Fruit fly (Drosophila melanogaster): Measurements from ENCODE around the gene TwdlY.

TwdlY gene

dm6 chrX:16734647-16735046 lies at the start of gene TwdlY:
TSS of gene TwdlY (plus strand) at chrX:16734947.
- no peak for TF ChIP-seq CG4496 (GFP tag; IDR thresholded peaks at IDR 0.05)
- TF ChIP-seq CG32121 (GFP tag; IDR thresholded peaks at IDR 0.05) = no peak

dm6 chrX:16687400-16688105 lies 47.2 kb upstream of the TwdlY start:
- no peak for TF ChIP-seq EcR (GFP tag; optimal IDR thresholded peaks at IDR 0.05)
- no peak for TF ChIP-seq CG8301 (tag; optimal IDR thresholded peaks at IDR 0.05)
- TF ChIP-seq CG17806 (tag; optimal IDR thresholded peaks at IDR 0.05) = no peak
- TF ChIP-seq Ets98B (GFP tag; IDR thresholded peaks at IDR 0.05) = no peak
- TF ChIP-seq rn (GFP tag; IDR thresholded peaks at IDR 0.05) = no peak
- no peak for TF ChIP-seq CG32121 (GFP tag; IDR thresholded peaks at IDR 0.05)
- TF ChIP-seq Pif1B (GFP tag; optimal IDR thresholded peaks at IDR 0.05) = no peak
- no peak for TF ChIP-seq CG14655 (GFP tag; optimal IDR thresholded peaks at IDR 0.05)
- no peak for TF ChIP-seq CG12605 (GFP tag; IDR thresholded peaks at IDR 0.05)
- no peak for TF ChIP-seq CG15710 (tag; optimal IDR thresholded peaks at IDR 0.05)
- no peak for TF ChIP-seq D1 (tag; optimal IDR thresholded peaks at IDR 0.05)
- TF ChIP-seq Pif1A (GFP tag; optimal IDR thresholded peaks at IDR 0.05) = no peak
- TF ChIP-seq CG4496 (GFP tag; IDR thresholded peaks at IDR 0.05) = no peak
- no peak for TF ChIP-seq CG34367 (tag; optimal IDR thresholded peaks at IDR 0.05)
- TF ChIP-seq CG9948 (tag; optimal IDR thresholded peaks at IDR 0.05) = no peak
- TF ChIP-seq CG13204 (GFP tag; optimal IDR thresholded peaks at IDR 0.05) = no peak
- TF ChIP-seq gl (tag; optimal IDR thresholded peaks at IDR 0.05) = no peak
- TF ChIP-seq CG10348 (GFP tag; IDR thresholded peaks at IDR 0.05) = no peak
- TF ChIP-seq CG8159 (tag; optimal IDR thresholded peaks at IDR 0.05) = no peak

dm6 chrX:16688106-16688459 lies 46.7 kb upstream of the TwdlY start:
- no peak for TF ChIP-seq gl (tag; optimal IDR thresholded peaks at IDR 0.05)

- TF ChIP-seq gl (tag; optimal IDR thresholded peaks at IDR 0.05) (no peak), CG17806 (tag; optimal IDR thresholded peaks at IDR 0.05) (no peak), CG34367 (tag; optimal IDR thresholded peaks at IDR 0.05) (no peak)
Observed at dm6 chrX:16689339-16689738, 45.4 kb upstream of the TwdlY start.

- TF ChIP-seq CG9948 (tag; optimal IDR thresholded peaks at IDR 0.05) (peak; percentile 21), CG32121 (GFP tag; IDR thresholded peaks at IDR 0.05) (no peak), Pif1A (GFP tag; optimal IDR thresholded peaks at IDR 0.05) (no peak), Pif1B (GFP tag; optimal IDR thresholded peaks at IDR 0.05) (no peak), CG4496 (GFP tag; IDR thresholded peaks at IDR 0.05) (no peak), CG8301 (tag; optimal IDR thresholded peaks at IDR 0.05) (no peak), gl (tag; optimal IDR thresholded peaks at IDR 0.05) (no peak), CG14655 (GFP tag; optimal IDR thresholded peaks at IDR 0.05) (peak; percentile 20), CG8159 (tag; optimal IDR thresholded peaks at IDR 0.05) (peak; percentile 35), rn (GFP tag; IDR thresholded peaks at IDR 0.05) (no peak), CG13204 (GFP tag; optimal IDR thresholded peaks at IDR 0.05) (no peak), CG12605 (GFP tag; IDR thresholded peaks at IDR 0.05) (no peak), EcR (GFP tag; optimal IDR thresholded peaks at IDR 0.05) (no peak), CG34367 (tag; optimal IDR thresholded peaks at IDR 0.05) (no peak), CG17806 (tag; optimal IDR thresholded peaks at IDR 0.05) (peak; percentile 31), CG15710 (tag; optimal IDR thresholded peaks at IDR 0.05) (peak; percentile 13), fd96Ca (GFP tag; IDR thresholded peaks at IDR 0.05) (no peak), Ets98B (GFP tag; IDR thresholded peaks at IDR 0.05) (no peak), D1 (tag; optimal IDR thresholded peaks at IDR 0.05) (no peak), Snoo (tag; optimal IDR thresholded peaks at IDR 0.05) (no peak), CG10348 (GFP tag; IDR thresholded peaks at IDR 0.05) (no peak)
Observed at dm6 chrX:16689966-16690365, 44.8 kb upstream of the TwdlY start.

dm6 chrX:16690499-16690898 lies 44.2 kb upstream of the TwdlY start:
- TF ChIP-seq Pif1B (GFP tag; optimal IDR thresholded peaks at IDR 0.05) (peak; percentile 39), D1 (tag; optimal IDR thresholded peaks at IDR 0.05) (no peak), Pif1A (GFP tag; optimal IDR thresholded peaks at IDR 0.05) (peak; percentile 46), EcR (GFP tag; optimal IDR thresholded peaks at IDR 0.05) (no peak), CG9948 (tag; optimal IDR thresholded peaks at IDR 0.05) (peak; percentile 50), CG4496 (GFP tag; IDR thresholded peaks at IDR 0.05) (peak; percentile 44; the same call in 1 of the 3 replicates), Snoo (tag; optimal IDR thresholded peaks at IDR 0.05) (no peak), CG8301 (tag; optimal IDR thresholded peaks at IDR 0.05) (peak; percentile 52), CG34367 (tag; optimal IDR thresholded peaks at IDR 0.05) (peak; percentile 12), CG14655 (GFP tag; optimal IDR thresholded peaks at IDR 0.05) (peak; percentile 60), CG32121 (GFP tag; IDR thresholded peaks at IDR 0.05) (no peak), fd96Ca (GFP tag; IDR thresholded peaks at IDR 0.05) (peak; percentile 62; the same call in 1 of the 3 replicates), CG10348 (GFP tag; IDR thresholded peaks at IDR 0.05) (no peak), rn (GFP tag; IDR thresholded peaks at IDR 0.05) (no peak), CG15710 (tag; optimal IDR thresholded peaks at IDR 0.05) (no peak), CG8159 (tag; optimal IDR thresholded peaks at IDR 0.05) (peak; percentile 4), CG12605 (GFP tag; IDR thresholded peaks at IDR 0.05) (peak; percentile 48; the same call in 1 of the 2 replicates), gl (tag; optimal IDR thresholded peaks at IDR 0.05) (no peak), Ets98B (GFP tag; IDR thresholded peaks at IDR 0.05) (no peak), CG13204 (GFP tag; optimal IDR thresholded peaks at IDR 0.05) (no peak), CG17806 (tag; optimal IDR thresholded peaks at IDR 0.05) (peak; percentile 36)

Measured in whole organism, pupa.